Worm (Caenorhabditis elegans) whole organism, midembryonic: ENCODE results near the gene gpa-2.

ENCODE experiments used
- T22C8.4 ChIP-seq: fragments of 200-800 bp; sonication (Bioruptor generic); IDR thresholded peaks from 2 replicates; pipeline ENCODE4 v1.3.6; 2022; ENCODE audit warnings: missing genetic modification characterization, missing compliant biosample characterization
- flt-1 ChIP-seq: fragments of 200-800 bp; sonication (Bioruptor generic); IDR thresholded peaks from 2 replicates; pipeline ENCODE4 v1.3.6; 2022; ENCODE audit warnings: missing genetic modification characterization, missing compliant biosample characterization
- ztf-23 ChIP-seq: fragments of 200-800 bp; sonication (Bioruptor generic); IDR thresholded peaks from 2 replicates; pipeline ENCODE4 v1.3.6; 2022; ENCODE audit warnings: missing genetic modification reagents, missing genetic modification characterization, missing compliant biosample characterization

DNA sequence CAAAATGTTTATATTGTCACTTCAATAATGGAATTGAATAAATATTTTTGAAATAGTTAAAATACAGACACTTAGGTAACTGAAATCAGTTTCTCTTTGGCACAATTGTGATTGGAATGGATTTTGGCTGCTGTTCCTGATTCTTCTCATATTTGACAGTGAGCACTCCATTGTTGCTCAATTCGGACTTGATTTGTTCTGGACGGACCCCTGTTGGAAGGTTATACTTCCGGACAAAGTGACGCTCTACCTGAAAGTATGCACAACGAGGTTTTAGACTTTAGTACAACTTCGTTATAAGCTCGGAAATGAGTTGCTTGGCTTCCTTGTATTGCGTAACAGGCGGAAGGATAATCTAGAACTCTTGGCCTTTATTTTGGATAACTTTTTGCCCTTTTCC lies 14.0 kb downstream of the gpa-2 start:
- TF ChIP-seq T22C8.4 (GFP tag; lab: Robert Waterston, UW) (no peak), flt-1 (GFP tag; lab: Robert Waterston, UW) (no peak), ztf-23 (GFP tag; lab: Robert Waterston, UW) (no peak)
